Fruit fly (Drosophila melanogaster) whole organism, pupa: ENCODE measurements around the gene CG7054.
A peak's percentile ranks its signal among the peaks of the same experiment; 100 is the strongest.

ENCODE experiments used
- CG10348 ChIP-seq: fragments of 200-800 bp; sonication (Bioruptor generic); IDR thresholded peaks from 2 replicates; pipeline ENCODE4 v1.3.6; 2022; ENCODE audit warnings: missing biosample characterization, missing genetic modification characterization
- CG12605 ChIP-seq: fragments of 200-800 bp; sonication (Bioruptor generic); IDR thresholded peaks from 2 replicates; pipeline ENCODE4 v1.3.6; 2022; ENCODE audit warnings: missing biosample characterization, missing genetic modification characterization
- CG13204 ChIP-seq: fragments of 200-800 bp; sonication (Bioruptor generic); optimal IDR thresholded peaks from 2 replicates; lab custom pipeline; 2018; ENCODE audit warnings: missing biosample characterization, mild to moderate bottlenecking, missing genetic modification characterization, moderate library complexity
- CG14655 ChIP-seq: fragments of 200-800 bp; sonication (Bioruptor generic); optimal IDR thresholded peaks from 3 replicates; lab custom pipeline; 2017; ENCODE audit warnings: mild to moderate bottlenecking, missing biosample characterization, missing genetic modification reagents, missing genetic modification characterization
- CG15710 ChIP-seq: fragments of 200-800 bp; sonication (Bioruptor generic); optimal IDR thresholded peaks from 2 replicates; lab custom pipeline; 2018; ENCODE audit warnings: missing biosample characterization, mild to moderate bottlenecking, missing genetic modification characterization, moderate library complexity
- CG17806 ChIP-seq: fragments of 200-800 bp; sonication (Bioruptor generic); optimal IDR thresholded peaks from 2 replicates; lab custom pipeline; 2018; ENCODE audit warnings: missing biosample characterization, mild to moderate bottlenecking, missing genetic modification characterization, moderate library complexity
- CG32121 ChIP-seq: fragments of 200-800 bp; sonication (Bioruptor generic); IDR thresholded peaks from 2 replicates; pipeline ENCODE4 v1.3.6; 2022; ENCODE audit warnings: missing biosample characterization, missing genetic modification characterization
- CG34367 ChIP-seq: fragments of 200-800 bp; sonication (Bioruptor generic); optimal IDR thresholded peaks from 2 replicates; lab custom pipeline; 2018; ENCODE audit warnings: missing biosample characterization, mild to moderate bottlenecking, missing genetic modification characterization
- CG4496 ChIP-seq: fragments of 200-800 bp; sonication (Bioruptor generic); IDR thresholded peaks from 3 replicates; pipeline ENCODE4 v1.3.6; 2022; ENCODE audit warnings: missing biosample characterization, missing genetic modification characterization
- CG8159 ChIP-seq: fragments of 200-800 bp; sonication (Bioruptor generic); optimal IDR thresholded peaks from 3 replicates; lab custom pipeline; 2018; ENCODE audit warnings: missing biosample characterization, mild to moderate bottlenecking, missing genetic modification characterization, moderate library complexity
- CG8301 ChIP-seq: fragments of 200-800 bp; sonication (Bioruptor generic); optimal IDR thresholded peaks from 2 replicates; lab custom pipeline; 2018; ENCODE audit warnings: missing biosample characterization, mild to moderate bottlenecking, missing genetic modification characterization
- CG9948 ChIP-seq: fragments of 200-800 bp; sonication (Bioruptor generic); optimal IDR thresholded peaks from 2 replicates; lab custom pipeline; 2018; ENCODE audit warnings: missing biosample characterization, mild to moderate bottlenecking, missing genetic modification characterization, moderate library complexity
- D1 ChIP-seq: fragments of 200-800 bp; sonication (Bioruptor generic); optimal IDR thresholded peaks from 2 replicates; lab custom pipeline; 2018; ENCODE audit warnings: missing biosample characterization, mild to moderate bottlenecking, missing genetic modification characterization, moderate library complexity
- EcR ChIP-seq: fragments of 200-800 bp; sonication (Bioruptor generic); optimal IDR thresholded peaks from 3 replicates; lab custom pipeline; 2019; ENCODE audit warnings: missing biosample characterization, missing genetic modification characterization, mild to moderate bottlenecking, moderate library complexity, missing genetic modification reagents
- Ets98B ChIP-seq: fragments of 200-800 bp; sonication (Bioruptor generic); IDR thresholded peaks from 2 replicates; pipeline ENCODE4 v1.3.6; 2022; ENCODE audit warnings: missing biosample characterization, missing genetic modification characterization
- Pif1A ChIP-seq: fragments of 200-800 bp; sonication (Bioruptor generic); optimal IDR thresholded peaks from 3 replicates; lab custom pipeline; 2016; ENCODE audit warnings: missing biosample characterization, missing genetic modification characterization
- Pif1B ChIP-seq: fragments of 200-800 bp; sonication (Bioruptor generic); optimal IDR thresholded peaks from 3 replicates; lab custom pipeline; 2016; ENCODE audit warnings: missing biosample characterization, missing genetic modification characterization
- Snoo ChIP-seq: fragments of 200-800 bp; sonication (Bioruptor generic); optimal IDR thresholded peaks from 3 replicates; lab custom pipeline; 2017; ENCODE audit warnings: missing biosample characterization, mild to moderate bottlenecking, missing genetic modification characterization, inconsistent platforms
- fd96Ca ChIP-seq: fragments of 200-800 bp; sonication (Bioruptor generic); IDR thresholded peaks from 3 replicates; pipeline ENCODE4 v1.3.6; 2022; ENCODE audit warnings: missing biosample characterization, missing genetic modification characterization
- gl ChIP-seq: fragments of 200-800 bp; sonication (Bioruptor generic); optimal IDR thresholded peaks from 2 replicates; lab custom pipeline; 2018; ENCODE audit warnings: missing biosample characterization, mild to moderate bottlenecking, missing genetic modification characterization
- rn ChIP-seq: fragments of 200-800 bp; sonication (Bioruptor generic); IDR thresholded peaks from 2 replicates; pipeline ENCODE4 v1.3.6; 2022; ENCODE audit warnings: missing biosample characterization, missing genetic modification characterization

The CG7054 gene

DNA sequence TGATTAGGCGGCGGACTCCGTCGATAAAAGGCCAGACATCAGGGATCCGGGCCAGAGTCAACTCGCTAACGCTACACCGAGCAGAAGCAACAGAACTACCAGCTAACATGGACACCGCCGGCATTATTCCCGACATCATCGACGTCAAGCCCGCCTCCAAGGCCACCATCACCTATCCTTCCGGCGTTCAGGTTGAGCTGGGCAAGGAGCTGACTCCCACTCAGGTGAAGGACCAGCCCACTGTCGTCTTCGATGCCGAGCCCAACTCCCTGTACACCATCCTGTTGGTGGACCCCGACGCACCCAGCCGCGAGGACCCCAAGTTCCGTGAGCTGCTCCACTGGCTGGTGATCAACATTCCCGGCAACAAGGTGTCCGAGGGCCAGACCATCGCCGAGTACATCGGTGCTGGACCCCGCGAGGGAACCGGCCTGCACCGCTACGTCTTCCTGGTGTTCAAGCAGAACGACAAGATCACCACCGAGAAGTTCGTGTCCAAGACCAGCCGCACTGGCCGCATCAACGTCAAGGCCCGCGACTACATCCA, 1.3 kb downstream of the CG7054 start, which contains the start of gene Pebp1:
TSS of gene Pebp1 (plus strand) at position 51 of the 547 bp plus-strand sequence.
- TF ChIP-seq gl (tag; lab: Kevin White, UChicago) (no peak), CG32121 (no peak), CG34367 (no peak), CG9948 (no peak), rn (no peak), EcR (GFP tag; lab: Kevin White, UChicago) (no peak), Snoo (tag; lab: Kevin White, UChicago) (no peak)

DNA sequence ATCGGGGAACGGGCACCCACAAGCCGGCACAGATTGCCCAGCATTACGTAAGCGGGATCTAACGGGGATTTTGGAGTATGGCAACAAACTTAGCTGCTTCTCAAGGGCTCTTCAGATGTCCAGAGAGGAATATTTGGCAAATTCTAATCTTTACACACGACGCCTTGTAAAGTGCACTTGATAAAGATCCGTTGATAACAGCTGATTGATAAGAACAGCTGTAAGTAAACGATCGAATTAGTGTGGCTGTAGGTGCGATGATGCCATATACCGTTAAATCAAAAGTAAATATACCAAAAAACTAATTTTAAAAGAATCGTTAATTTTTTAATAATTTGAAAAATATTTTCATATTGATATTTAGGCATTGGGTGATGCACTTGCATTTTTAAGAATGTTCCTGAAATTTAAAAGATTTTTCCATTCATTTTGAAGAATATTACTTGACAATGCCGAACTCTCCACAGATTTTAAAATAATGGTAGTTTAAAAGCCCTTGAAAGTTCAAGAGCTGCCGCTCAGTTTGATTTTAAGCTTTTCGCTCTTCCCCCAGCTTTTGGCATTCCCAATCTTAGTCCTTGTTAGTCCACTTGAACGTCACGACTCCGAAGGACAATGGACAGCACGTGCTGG, 3.3 kb downstream of the CG7054 start, which contains the start of the genes CG5377 and Nrx-1:
TSS of gene CG5377 (minus strand) at position 219 of the 633 bp plus-strand sequence.
TSS of gene Nrx-1 (plus strand) at position 574 of the 633 bp plus-strand sequence.
- TF ChIP-seq gl (tag; lab: Kevin White, UChicago) (no peak), CG8301 (tag; lab: Kevin White, UChicago) (no peak), CG17806 (tag; lab: Kevin White, UChicago) (no peak)

DNA sequence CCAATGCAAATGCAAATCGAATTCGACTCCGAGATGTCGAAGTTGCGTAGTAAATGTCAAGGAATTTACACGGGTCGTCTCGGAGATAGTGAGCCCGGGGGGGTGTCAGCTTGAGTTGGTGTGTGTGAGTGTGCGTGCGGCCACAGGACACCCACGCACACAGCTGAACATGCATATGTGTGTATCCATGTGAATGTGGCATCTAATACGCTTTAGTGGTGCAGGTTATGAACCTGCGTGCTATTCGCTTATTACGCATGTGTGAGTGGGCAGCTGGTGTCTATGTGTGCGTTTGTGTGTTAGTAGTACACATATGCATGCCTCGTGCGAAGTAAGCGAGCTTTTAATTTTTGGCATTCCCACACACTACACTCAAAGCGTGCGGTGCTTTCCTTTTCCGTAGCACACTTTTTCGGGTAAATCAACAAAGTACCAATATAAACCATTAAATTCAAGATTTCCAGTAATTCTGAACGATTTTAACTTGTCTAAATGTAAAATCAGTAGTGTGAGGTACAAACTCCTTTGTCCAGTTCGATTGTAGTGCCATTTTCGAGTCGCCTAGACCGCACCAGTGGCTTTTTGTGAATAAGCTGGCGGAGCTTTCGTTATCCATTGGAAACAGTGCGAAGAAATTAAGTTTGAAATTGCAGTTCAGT, 4.2 kb downstream of the CG7054 start:
- no peak for TF ChIP-seq Pif1A
- TF ChIP-seq CG17806 (tag; lab: Kevin White, UChicago): no peak
- TF ChIP-seq Snoo (tag; lab: Kevin White, UChicago): no peak
- peak; percentile 55 for TF ChIP-seq CG34367
- peak; percentile 65 for TF ChIP-seq CG9948
- no peak for TF ChIP-seq rn
- no peak for TF ChIP-seq EcR (GFP tag; lab: Kevin White, UChicago)
- no peak for TF ChIP-seq CG8301 (tag; lab: Kevin White, UChicago)
- TF ChIP-seq CG12605 (GFP tag; lab: Robert Waterston, UW): peak; percentile 48; the same call in 1 of the 2 replicates
- TF ChIP-seq Pif1B: peak; percentile 47
- TF ChIP-seq CG10348 (GFP tag; lab: Robert Waterston, UW): no peak
- TF ChIP-seq CG32121: peak; percentile 36; the same call in 1 of the 2 replicates
- TF ChIP-seq D1: no peak
- TF ChIP-seq CG15710 (tag; lab: Kevin White, UChicago): peak; percentile 71
- TF ChIP-seq fd96Ca (GFP tag; lab: Robert Waterston, UW): peak; percentile 77
- peak; percentile 78 for TF ChIP-seq CG8159
- no peak for TF ChIP-seq CG14655 (GFP tag; lab: Kevin White, UChicago)
- no peak for TF ChIP-seq CG13204
- peak; percentile 77 for TF ChIP-seq CG4496 (GFP tag; lab: Robert Waterston, UW)
- peak; percentile 60 for TF ChIP-seq Ets98B
- no peak for TF ChIP-seq gl (tag; lab: Kevin White, UChicago)

DNA sequence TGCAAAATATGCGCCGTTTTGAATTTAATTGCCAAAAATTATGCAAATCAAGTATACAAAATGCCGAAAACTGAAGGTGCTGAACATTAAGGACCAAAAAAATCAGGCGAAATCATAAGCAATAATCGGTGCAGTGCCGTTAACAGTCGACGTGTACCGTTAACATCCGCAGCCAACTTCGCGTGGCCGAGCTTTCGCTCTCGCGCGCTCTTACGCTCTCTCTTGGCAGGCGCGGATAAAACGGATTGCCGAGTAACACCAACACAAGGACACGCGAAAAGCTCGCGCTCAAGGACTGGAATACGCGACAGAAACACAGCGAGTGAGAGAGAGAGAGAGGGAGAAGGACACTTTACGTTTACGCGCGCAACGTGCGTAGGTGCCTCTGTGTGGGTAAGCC, 5.3 kb downstream of the CG7054 start:
- no peak for TF ChIP-seq CG10348 (GFP tag; lab: Robert Waterston, UW)
- no peak for TF ChIP-seq D1
- TF ChIP-seq CG13204: no peak
- no peak for TF ChIP-seq CG14655 (GFP tag; lab: Kevin White, UChicago)
- no peak for TF ChIP-seq Pif1B
- no peak for TF ChIP-seq fd96Ca (GFP tag; lab: Robert Waterston, UW)
- no peak for TF ChIP-seq CG8301 (tag; lab: Kevin White, UChicago)
- no peak for TF ChIP-seq rn
- no peak for TF ChIP-seq Ets98B
- no peak for TF ChIP-seq Snoo (tag; lab: Kevin White, UChicago)
- TF ChIP-seq CG17806 (tag; lab: Kevin White, UChicago): no peak
- no peak for TF ChIP-seq CG15710 (tag; lab: Kevin White, UChicago)
- TF ChIP-seq CG12605 (GFP tag; lab: Robert Waterston, UW): no peak
- no peak for TF ChIP-seq CG34367

DNA sequence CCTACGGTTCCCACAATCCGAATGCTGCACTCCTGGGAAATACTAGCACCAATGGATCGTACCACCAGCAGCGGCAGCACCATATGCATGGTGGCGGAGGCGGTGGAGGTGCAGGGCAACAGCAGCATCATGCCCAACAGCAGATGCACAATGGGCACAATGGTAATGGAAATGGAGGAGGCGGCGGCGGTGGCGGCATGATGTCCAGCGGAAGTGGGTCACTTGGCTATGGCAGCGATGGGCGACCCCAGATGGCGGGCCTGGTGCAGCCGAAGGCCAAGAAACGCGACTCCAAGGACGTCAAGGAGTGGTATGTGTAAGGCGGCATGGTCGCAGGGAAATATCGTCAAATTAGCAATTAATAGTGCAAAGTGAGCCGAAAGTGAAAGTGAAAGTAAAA, 18.8 kb downstream of the CG7054 start:
- TF ChIP-seq gl (tag; lab: Kevin White, UChicago): no peak
- no peak for TF ChIP-seq CG4496 (GFP tag; lab: Robert Waterston, UW)

DNA sequence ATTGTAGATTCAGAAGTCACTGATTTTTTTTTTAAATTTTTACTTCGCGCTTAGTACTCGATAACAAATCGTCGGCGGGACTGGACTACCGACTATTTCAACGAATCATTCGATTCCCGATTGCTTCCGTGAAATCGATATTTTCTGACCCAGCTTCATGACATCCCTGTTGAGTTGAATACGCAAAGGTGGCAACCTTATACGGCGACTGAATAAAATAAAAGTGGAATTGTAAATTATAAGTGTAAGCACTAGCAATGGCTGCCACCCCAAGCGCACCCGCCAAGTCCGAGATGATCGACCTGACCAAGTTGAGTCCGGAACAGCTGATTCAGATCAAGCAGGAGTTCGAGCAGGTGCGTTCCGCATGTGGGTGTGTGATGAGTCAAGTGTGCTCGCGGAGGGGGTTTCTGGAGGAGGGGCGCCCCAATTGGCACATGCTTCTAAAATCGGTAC, 22.3 kb downstream of the CG7054 start, which contains the start of gene Pfdn5:
TSS of gene Pfdn5 (plus strand) at position 3 of the 456 bp plus-strand sequence.
- TF ChIP-seq D1 (no peak), CG4496 (GFP tag; lab: Robert Waterston, UW) (no peak), Ets98B (no peak), CG9948 (no peak), EcR (GFP tag; lab: Kevin White, UChicago) (no peak), Pif1A (no peak)

DNA sequence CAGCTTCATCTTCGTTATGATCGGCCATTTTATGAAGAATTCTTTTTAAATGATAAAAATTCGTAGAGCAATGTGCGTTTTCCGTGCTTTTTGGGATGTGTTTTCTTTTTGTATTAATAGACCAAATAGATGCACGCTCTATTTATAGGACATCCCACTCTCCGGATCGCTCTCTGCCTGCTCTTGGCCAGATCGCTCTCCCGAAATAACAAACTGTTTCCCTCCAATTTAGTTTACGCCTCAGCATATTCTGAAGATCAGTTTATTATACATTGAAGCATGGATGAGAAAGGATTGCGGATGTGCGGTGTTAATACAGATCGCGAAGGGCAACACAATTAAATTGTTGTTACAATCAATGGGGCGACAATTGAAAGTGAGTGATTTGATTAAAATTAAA, 24.1 kb downstream of the CG7054 start, which contains the start of gene CG5376:
TSS of gene CG5376 (minus strand) at position 101 of the 400 bp plus-strand sequence.
- TF ChIP-seq CG8159: no peak
- no peak for TF ChIP-seq Pif1B
- TF ChIP-seq CG13204: no peak
- TF ChIP-seq CG8301 (tag; lab: Kevin White, UChicago): no peak
- no peak for TF ChIP-seq CG17806 (tag; lab: Kevin White, UChicago)
- TF ChIP-seq CG14655 (GFP tag; lab: Kevin White, UChicago): no peak
- TF ChIP-seq Snoo (tag; lab: Kevin White, UChicago): no peak
- no peak for TF ChIP-seq CG9948
- TF ChIP-seq gl (tag; lab: Kevin White, UChicago): no peak
- no peak for TF ChIP-seq CG34367
- TF ChIP-seq Pif1A: no peak
